Worm (Caenorhabditis elegans) whole organism, L1 larva: ENCODE results near the gene hrde-2.

Source experiments
- ama-1 ChIP-seq: fragments of 150-350 bp; optimal IDR thresholded peaks from 2 replicates; lab custom pipeline; 2014
- lin-15B ChIP-seq: fragments of 150-350 bp; sonication (generic microtip); optimal IDR thresholded peaks from 3 replicates; lab custom pipeline; 2014; ENCODE audit warnings: missing biosample characterization, missing genetic modification characterization
- nhr-12 ChIP-seq: sonication (generic microtip); optimal IDR thresholded peaks from 2 replicates; lab custom pipeline; 2017; ENCODE audit warnings: missing biosample characterization, missing genetic modification characterization
- nhr-84 ChIP-seq: sonication (generic microtip); optimal IDR thresholded peaks from 2 replicates; lab custom pipeline; 2017; ENCODE audit warnings: missing biosample characterization, missing genetic modification characterization
- pqm-1 ChIP-seq: sonication (generic microtip); optimal IDR thresholded peaks from 3 replicates; lab custom pipeline; 2017; ENCODE audit warnings: missing biosample characterization, missing genetic modification characterization
- skn-1 ChIP-seq: fragments of 150-350 bp; optimal IDR thresholded peaks from 2 replicates; lab custom pipeline; 2014; ENCODE audit warnings: missing biosample characterization, missing genetic modification characterization
- unc-62 ChIP-seq: fragments of 150-350 bp; optimal IDR thresholded peaks from 2 replicates; lab custom pipeline; 2014; ENCODE audit warnings: missing biosample characterization, missing genetic modification reagents, missing genetic modification characterization
- ztf-11 ChIP-seq, 2 experiments: sonication (generic microtip); optimal IDR thresholded peaks; 2 replicates each; lab custom pipeline; 2016 to 2017; ENCODE audit warnings: missing genetic modification characterization in 2 of 2, missing biosample characterization in 1 of 2, missing compliant biosample characterization in 1 of 2

DNA sequence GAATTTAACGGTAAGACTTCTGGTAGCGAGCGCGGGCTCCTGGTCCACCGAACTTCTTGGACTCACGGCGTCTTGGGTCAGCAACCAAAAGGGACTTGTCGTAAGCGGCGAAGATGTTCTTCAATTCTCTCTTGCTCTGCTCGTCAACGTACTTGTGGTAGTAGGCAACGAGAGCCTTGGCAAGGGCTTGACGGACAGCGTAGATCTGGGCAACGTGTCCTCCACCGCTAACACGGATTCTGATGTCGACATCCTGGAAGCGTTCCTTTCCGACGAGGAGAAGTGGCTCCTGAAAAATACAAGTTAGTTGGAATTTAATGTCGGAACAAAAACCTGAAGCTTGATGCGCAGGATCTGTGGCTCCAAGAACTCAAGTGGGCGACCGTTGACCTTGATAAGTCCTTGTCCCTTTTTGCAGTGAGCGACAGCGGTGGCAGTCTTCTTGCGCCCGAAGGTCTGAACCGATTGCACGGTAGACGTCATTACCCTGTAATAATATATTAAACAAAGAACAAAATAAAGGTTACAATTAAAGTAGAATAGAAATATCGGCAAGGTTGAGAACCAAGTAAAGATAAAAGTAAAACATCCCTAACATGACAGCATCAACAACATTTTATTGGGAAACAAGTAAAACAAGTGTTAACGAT, 4.7 kb upstream of the hrde-2 start, which contains the start of gene rps-16:
- TF ChIP-seq skn-1 (tag; lab: Kevin White, UChicago) (no peak), pqm-1 (tag; lab: Kevin White, UChicago) (no peak), unc-62 (GFP tag; lab: Kevin White, UChicago) (no peak), nhr-12 (tag; lab: Kevin White, UChicago) (no peak), ztf-11 (tag; optimal IDR thresholded peaks at IDR 0.05; lab: Kevin White, UChicago) (no peak), ama-1 (lab: Kevin White, UChicago) (no peak), lin-15B (tag; lab: Kevin White, UChicago) (no peak), nhr-84 (no peak)
